Fruit fly (Drosophila melanogaster): Measurements from ENCODE around the gene knk.

DNA sequence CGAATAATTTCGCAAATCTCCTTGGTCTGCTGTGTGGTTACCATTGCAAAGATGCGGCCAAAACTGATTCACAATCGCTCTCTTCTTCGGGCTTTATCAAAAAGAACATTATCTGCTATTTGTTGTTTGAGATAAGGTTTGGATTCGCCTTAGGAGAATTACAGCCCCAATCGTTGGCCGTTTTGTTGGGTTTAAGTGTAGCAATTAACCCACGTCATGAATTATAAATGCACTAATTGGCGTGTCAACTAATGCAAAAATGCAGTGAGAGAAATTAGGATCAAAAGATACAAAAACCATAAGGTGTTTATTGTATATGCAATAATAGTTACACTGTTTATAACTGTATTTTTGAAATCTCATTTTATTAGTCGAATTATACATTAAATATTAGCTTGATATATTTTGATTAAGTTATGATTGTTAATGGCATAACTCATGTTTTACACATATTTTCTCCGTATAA lies 50.1 kb downstream of the knk start, which contains the start of gene Alp13:
- TF ChIP-seq CG8478 (optimal IDR thresholded peaks at IDR 0.05) = no peak
- no peak for TF ChIP-seq CTCF (optimal IDR thresholded peaks at IDR 0.05)

All from S2 (cell line).